Fruit fly (Drosophila melanogaster) whole organism: ENCODE results near the gene Six4.

Experiments
- CG8478 ChIP-seq: fragments of >200 bp; optimal IDR thresholded peaks from 2 replicates; lab custom pipeline; 2018; ENCODE audit warnings: inconsistent platforms
- Dll ChIP-seq: fragments of >200 bp; optimal IDR thresholded peaks from 2 replicates; lab custom pipeline; 2017
- EcR ChIP-seq, 2 experiments: fragments of >200 bp; optimal IDR thresholded peaks; 2 replicates each; lab custom pipeline; 2017; ENCODE audit warnings: missing biosample characterization in 2 of 2, missing genetic modification characterization in 2 of 2, missing genetic modification reagents in 2 of 2
- pan ChIP-seq: fragments of >200 bp; optimal IDR thresholded peaks from 2 replicates; lab custom pipeline; 2017
- psq ChIP-seq: fragments of >200 bp; optimal IDR thresholded peaks from 2 replicates; lab custom pipeline; 2017

dm6 chr3L:20837040-20837830 is 44.7 kb upstream of the Six4 start, which contains the start of gene CG13255:
- TF ChIP-seq psq, result no peak
- TF ChIP-seq EcR (GFP tag; optimal IDR thresholded peaks at IDR 0.05; lab: Kevin White, UChicago), result no peak
- TF ChIP-seq Dll (lab: Kevin White, UChicago), result no peak
- no peak for TF ChIP-seq pan (lab: Kevin White, UChicago)
- no peak for TF ChIP-seq CG8478 (lab: Kevin White, UChicago)
